ENCODE assay signal across 5 worm cellular contexts in genomic region chrII:5959575-5960119, ce11.
A peak's percentile ranks its signal among the peaks of the same experiment; 100 is the strongest.
TF ChIP-seq lines count a peak whose summit lies in the region.

No protein-coding gene starts in this region.

TF ChIP-seq in whole organism, L1 larva, 84 proteins besides CTCF, POLR2A, EP300 and RAD21 (continues in another document):
- TF ChIP-seq F16B12.6 (tag; optimal IDR thresholded peaks at IDR 0.05; lab: Kevin White, UChicago): no peak
- TF ChIP-seq elt-3 (tag; optimal IDR thresholded peaks at IDR 0.05; lab: Kevin White, UChicago): no peak
- no peak for TF ChIP-seq ets-5 (GFP tag; IDR thresholded peaks at IDR 0.05; lab: Robert Waterston, UW)
- TF ChIP-seq egl-27 (tag; optimal IDR thresholded peaks at IDR 0.05; lab: Kevin White, UChicago): no peak
- TF ChIP-seq mab-9 (GFP tag; IDR thresholded peaks at IDR 0.05; lab: Robert Waterston, UW): no peak
- no peak for TF ChIP-seq nhr-28 (tag; optimal IDR thresholded peaks at IDR 0.05; lab: Kevin White, UChicago)
- no peak for TF ChIP-seq unc-62 (GFP tag; optimal IDR thresholded peaks at IDR 0.05; lab: Kevin White, UChicago)
- TF ChIP-seq lir-3 (tag; optimal IDR thresholded peaks at IDR 0.05; lab: Kevin White, UChicago; ENCODE audit: poor library complexity): no peak
- no peak for TF ChIP-seq egl-13 (tag; optimal IDR thresholded peaks at IDR 0.05; lab: Kevin White, UChicago)
- TF ChIP-seq sptf-1 (tag; optimal IDR thresholded peaks at IDR 0.05; lab: Kevin White, UChicago): no peak
- no peak for TF ChIP-seq nhr-84 (tag; optimal IDR thresholded peaks at IDR 0.05; lab: Kevin White, UChicago)
- no peak for TF ChIP-seq unc-98 (GFP tag; IDR thresholded peaks at IDR 0.05; lab: Robert Waterston, UW)
- TF ChIP-seq lin-39 (tag; optimal IDR thresholded peaks at IDR 0.05; lab: Kevin White, UChicago): no peak
- no peak for TF ChIP-seq ceh-63 (GFP tag; optimal IDR thresholded peaks at IDR 0.05; lab: Kevin White, UChicago)
- no peak for TF ChIP-seq blmp-1 (tag; optimal IDR thresholded peaks at IDR 0.05; lab: Kevin White, UChicago)
- TF ChIP-seq ces-1 (GFP tag; optimal IDR thresholded peaks at IDR 0.05; lab: Kevin White, UChicago): no peak
- TF ChIP-seq zip-4 (GFP tag; optimal IDR thresholded peaks at IDR 0.05; lab: Kevin White, UChicago): no peak
- TF ChIP-seq dsc-1 (tag; optimal IDR thresholded peaks at IDR 0.05; lab: Kevin White, UChicago): peak; percentile 17
- no peak for TF ChIP-seq efl-1 (optimal IDR thresholded peaks at IDR 0.05; lab: Kevin White, UChicago)
- TF ChIP-seq efl-1 (GFP tag; optimal IDR thresholded peaks at IDR 0.05 in 1 of 2; lab: Kevin White, UChicago): no peak

TF ChIP-seq in whole organism, L2 larva, 48 proteins besides CTCF, POLR2A, EP300 and RAD21:
- TF ChIP-seq nhr-11 (tag; optimal IDR thresholded peaks at IDR 0.05; lab: Kevin White, UChicago): no peak
- peak in 1 of 2 experiments; percentile 1 for TF ChIP-seq lsy-2 (tag; optimal IDR thresholded peaks at IDR 0.05; lab: Kevin White, UChicago)
- TF ChIP-seq nhr-21 (tag; optimal IDR thresholded peaks at IDR 0.05; lab: Kevin White, UChicago): peak; percentile 52
TF ChIP-seq in whole organism, L2 larva: peak in this region for 2.

TF ChIP-seq in whole organism, L4 larva, 104 proteins besides CTCF, POLR2A, EP300 and RAD21:
- TF ChIP-seq lir-3 (tag; optimal IDR thresholded peaks at IDR 0.05; lab: Kevin White, UChicago) (no peak), madf-9 (GFP tag; conservative IDR thresholded peaks at IDR 0.05; lab: Robert Waterston, UW) (no peak), sdz-12 (GFP tag; optimal IDR thresholded peaks at IDR 0.05; lab: Kevin White, UChicago) (no peak), nhr-11 (tag; optimal IDR thresholded peaks at IDR 0.05; lab: Kevin White, UChicago) (peak; percentile 44)

TF ChIP-seq in whole organism, late embryonic, 69 proteins besides CTCF, POLR2A, EP300 and RAD21:
- TF ChIP-seq che-1 (tag; optimal IDR thresholded peaks at IDR 0.05; lab: Kevin White, UChicago): no peak
- peak; percentile 83 for TF ChIP-seq unc-42 (tag; optimal IDR thresholded peaks at IDR 0.05; lab: Kevin White, UChicago)

TF ChIP-seq in whole organism, mixed stage, embryonic, 35 proteins besides CTCF, POLR2A, EP300 and RAD21:
- TF ChIP-seq hlh-1 (tag; optimal IDR thresholded peaks at IDR 0.05; lab: Kevin White, UChicago) (no peak), M03D4.4 (tag; optimal IDR thresholded peaks at IDR 0.05; lab: Kevin White, UChicago) (no peak), pha-4 (tag; optimal IDR thresholded peaks at IDR 0.05; lab: Kevin White, UChicago) (no peak), sptf-1 (tag; optimal IDR thresholded peaks at IDR 0.05; lab: Kevin White, UChicago) (no peak), unc-39 (tag; optimal IDR thresholded peaks at IDR 0.05; lab: Kevin White, UChicago) (no peak), ces-1 (GFP tag; optimal IDR thresholded peaks at IDR 0.05; lab: Kevin White, UChicago) (peak; percentile 94)

Comparison
In these comparisons a context has a peak if more than half of its experiments do, and no peak if none do; other contexts are left out.
1. Of the 29 proteins assayed by ChIP-seq in both whole organism, L4 larva and whole organism, L1 larva: peak only in whole organism, L4 larva: nhr-11; only in whole organism, L1 larva: none; in both: none; in neither: 28.